Fruit fly (Drosophila melanogaster): ENCODE results near the gene Reepl1.

Gene Reepl1

DNA sequence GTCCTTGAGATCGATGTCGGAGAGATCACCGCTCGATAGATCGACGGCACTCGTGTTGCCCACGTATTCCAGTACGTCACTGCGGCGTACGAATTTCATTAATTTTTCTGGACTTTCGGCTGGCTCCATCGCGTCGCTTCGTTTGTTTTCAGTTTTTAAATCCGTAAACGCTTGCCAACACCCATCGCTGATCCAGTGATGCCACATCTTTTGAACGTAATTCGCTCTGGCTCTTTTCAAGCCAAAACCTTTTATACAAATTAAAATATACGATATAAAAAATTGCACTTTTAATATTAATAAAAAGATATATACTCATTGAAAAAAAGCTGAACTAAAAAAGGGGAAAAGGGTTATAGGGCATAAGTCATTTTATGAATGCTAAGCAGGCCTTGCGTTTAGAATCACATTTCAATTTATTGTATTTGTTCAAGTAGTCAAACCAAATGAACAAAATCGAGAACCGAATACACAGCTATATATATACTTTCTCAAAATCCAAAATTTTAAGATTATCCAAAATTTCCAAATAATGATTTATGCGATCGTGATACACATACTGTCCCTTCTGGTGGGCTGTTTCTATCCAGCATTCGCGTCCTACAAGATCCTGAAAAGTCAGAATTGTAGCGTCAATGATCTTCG, at the start of gene Reepl1, which contains the start of gene Kmn1:
Gene Reepl1 (plus strand): TSS at position 438 of the 645 bp plus-strand sequence.
Gene Kmn1 (minus strand): TSS at position 173 of the 645 bp plus-strand sequence.
- no peak for TF ChIP-seq CG17801 (GFP tag; optimal IDR thresholded peaks at IDR 0.05; ENCODE audit: partially characterized antibody)

dm6 chrX:11523921-11524320, 48.6 kb upstream of the Reepl1 start:
- peak; percentile 80 for TF ChIP-seq CG17801 (GFP tag; optimal IDR thresholded peaks at IDR 0.05; ENCODE audit: partially characterized antibody)

DNA sequence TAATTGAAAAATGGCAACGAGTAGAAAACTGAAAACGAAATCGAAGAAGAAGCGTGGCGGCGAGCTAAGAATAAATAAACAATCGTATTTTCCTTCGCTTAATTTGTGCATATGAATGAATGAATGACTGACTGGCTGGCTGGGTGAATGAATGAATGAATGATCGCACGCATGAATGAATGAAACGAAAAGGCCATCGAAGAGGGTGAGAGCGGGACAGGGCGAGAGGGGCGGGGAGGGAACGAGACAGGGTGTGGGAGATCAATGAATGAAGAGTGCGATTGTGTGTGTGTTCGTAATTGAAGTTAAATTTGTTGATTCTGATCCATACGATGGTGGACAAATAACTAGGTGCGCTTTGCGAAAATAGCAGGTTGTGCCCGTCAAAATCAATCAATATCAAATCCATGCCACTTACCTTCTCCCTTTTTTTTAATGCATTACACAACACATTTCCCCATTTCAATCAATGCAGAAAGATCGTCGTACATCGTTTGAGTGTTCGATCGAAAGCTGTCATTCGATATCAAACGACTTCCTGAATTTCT, 45.3 kb upstream of the Reepl1 start:
- TF ChIP-seq CG17801 (GFP tag; optimal IDR thresholded peaks at IDR 0.05; ENCODE audit: partially characterized antibody): no peak

- peak; percentile 14 for TF ChIP-seq CG17801 (GFP tag; optimal IDR thresholded peaks at IDR 0.05; ENCODE audit: partially characterized antibody)
Observed at dm6 chrX:11528026-11528702, 44.3 kb upstream of the Reepl1 start.

- no peak for TF ChIP-seq CG17801 (GFP tag; optimal IDR thresholded peaks at IDR 0.05; ENCODE audit: partially characterized antibody)
Observed at dm6 chrX:11531245-11531644, 41.3 kb upstream of the Reepl1 start.

DNA sequence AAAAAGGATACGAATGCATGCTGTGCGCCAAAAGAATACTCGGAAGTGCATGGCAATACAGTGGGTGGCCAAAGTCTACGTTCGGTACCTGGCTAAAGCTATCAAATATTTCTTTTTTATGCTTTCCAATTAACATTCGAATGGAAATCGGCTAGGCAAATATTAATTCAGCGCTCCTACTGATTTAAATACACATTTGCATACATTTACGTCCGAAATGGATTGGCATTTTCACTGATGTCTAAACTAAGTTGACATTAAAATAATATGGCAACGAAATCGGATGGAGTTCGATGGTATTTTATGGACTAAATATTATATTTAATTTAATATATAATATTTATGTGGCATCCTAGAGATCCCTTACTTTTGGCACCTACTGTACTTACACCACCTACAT, 30.0 kb upstream of the Reepl1 start:
- TF ChIP-seq CG17801 (GFP tag; optimal IDR thresholded peaks at IDR 0.05; ENCODE audit: partially characterized antibody): no peak

- no peak for TF ChIP-seq CG17801 (GFP tag; optimal IDR thresholded peaks at IDR 0.05; ENCODE audit: partially characterized antibody)
Observed at dm6 chrX:11543318-11543717, 29.2 kb upstream of the Reepl1 start.

DNA sequence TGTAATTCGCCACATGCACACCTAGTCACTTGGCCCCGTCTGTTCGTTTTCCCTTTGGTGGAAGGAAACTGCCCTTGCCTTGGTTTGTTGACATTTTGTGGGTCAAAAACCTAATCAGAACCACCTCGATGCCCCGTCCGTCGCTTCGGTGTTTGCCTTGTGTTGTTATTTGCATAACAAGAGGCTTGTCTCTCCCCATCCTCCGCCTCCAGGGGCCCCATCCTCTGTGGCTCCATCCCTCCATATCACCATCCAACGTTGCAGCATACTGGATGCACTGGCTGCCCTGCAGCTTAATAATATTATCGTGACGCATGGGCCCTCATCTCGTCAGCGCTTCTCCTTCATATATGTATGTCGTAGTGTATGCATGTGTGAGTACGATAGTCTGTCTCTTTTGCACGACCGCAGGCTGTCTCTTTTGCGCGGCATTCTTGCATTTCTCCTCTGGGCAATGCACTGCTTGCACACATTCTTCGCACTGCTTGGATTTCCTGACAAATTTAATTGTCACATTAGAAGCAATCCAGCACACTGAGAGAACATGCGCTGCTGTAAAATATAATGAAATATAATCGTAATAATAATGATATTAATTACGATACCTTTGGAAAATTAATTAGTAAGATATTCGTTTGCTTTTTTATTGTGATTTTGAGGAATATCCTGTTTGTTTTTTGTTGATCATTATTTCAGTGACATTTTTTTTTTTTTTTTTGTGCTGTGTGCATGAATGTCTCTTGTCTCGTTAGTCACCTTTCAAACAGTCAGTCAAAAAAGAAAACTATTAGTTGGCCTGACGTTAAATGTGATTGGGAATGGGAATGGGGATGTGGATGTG, 28.2 kb upstream of the Reepl1 start:
- TF ChIP-seq CG17801 (GFP tag; optimal IDR thresholded peaks at IDR 0.05; ENCODE audit: partially characterized antibody): no peak

dm6 chrX:11544951-11545426, 27.5 kb upstream of the Reepl1 start:
- TF ChIP-seq CG17801 (GFP tag; optimal IDR thresholded peaks at IDR 0.05; ENCODE audit: partially characterized antibody): no peak

DNA sequence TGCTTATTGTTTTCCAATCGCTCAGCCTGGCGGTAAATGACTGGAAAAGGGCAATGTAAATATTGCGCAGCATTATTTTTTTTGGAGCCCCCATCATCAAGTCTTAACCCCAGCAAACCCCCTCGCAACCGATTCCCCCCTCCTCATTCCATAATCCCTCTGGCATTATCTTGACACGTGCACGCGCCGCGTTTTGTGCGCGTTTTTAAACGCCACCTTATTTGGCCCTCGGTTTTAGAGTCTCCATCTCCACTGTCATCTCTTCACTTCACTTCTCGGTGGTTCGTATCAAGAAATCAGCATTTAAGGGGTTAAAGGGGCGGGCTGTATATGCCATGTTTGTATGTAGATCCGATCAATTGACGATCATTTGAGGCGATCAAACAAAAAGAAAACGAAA, 25.6 kb upstream of the Reepl1 start:
- TF ChIP-seq CG17801 (GFP tag; optimal IDR thresholded peaks at IDR 0.05; ENCODE audit: partially characterized antibody): no peak

dm6 chrX:11548701-11549100, 23.8 kb upstream of the Reepl1 start:
- TF ChIP-seq CG17801 (GFP tag; optimal IDR thresholded peaks at IDR 0.05; ENCODE audit: partially characterized antibody): no peak

DNA sequence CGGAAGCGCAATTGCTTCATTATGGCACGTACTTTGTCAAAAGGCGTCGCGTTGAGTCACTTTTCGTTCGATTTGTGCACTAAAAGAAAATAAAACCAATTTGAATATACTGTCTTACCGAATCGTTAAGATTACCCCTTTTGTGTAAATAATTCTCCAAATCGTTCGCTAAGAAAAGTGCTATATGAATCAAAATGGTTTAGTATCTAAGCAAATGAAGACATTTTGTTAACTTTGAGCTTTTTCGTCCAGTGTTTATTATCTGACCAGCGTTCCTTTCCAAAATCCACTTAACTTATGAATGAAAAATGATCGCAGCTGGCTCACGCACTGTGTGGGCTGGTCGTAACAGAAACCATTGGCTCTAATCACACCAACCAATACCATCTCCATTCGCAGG, 22.4 kb upstream of the Reepl1 start:
- TF ChIP-seq CG17801 (GFP tag; optimal IDR thresholded peaks at IDR 0.05; ENCODE audit: partially characterized antibody): peak; percentile 55

- peak; percentile 17 for TF ChIP-seq CG17801 (GFP tag; optimal IDR thresholded peaks at IDR 0.05; ENCODE audit: partially characterized antibody)
Observed at dm6 chrX:11555070-11555469, 17.4 kb upstream of the Reepl1 start.

DNA sequence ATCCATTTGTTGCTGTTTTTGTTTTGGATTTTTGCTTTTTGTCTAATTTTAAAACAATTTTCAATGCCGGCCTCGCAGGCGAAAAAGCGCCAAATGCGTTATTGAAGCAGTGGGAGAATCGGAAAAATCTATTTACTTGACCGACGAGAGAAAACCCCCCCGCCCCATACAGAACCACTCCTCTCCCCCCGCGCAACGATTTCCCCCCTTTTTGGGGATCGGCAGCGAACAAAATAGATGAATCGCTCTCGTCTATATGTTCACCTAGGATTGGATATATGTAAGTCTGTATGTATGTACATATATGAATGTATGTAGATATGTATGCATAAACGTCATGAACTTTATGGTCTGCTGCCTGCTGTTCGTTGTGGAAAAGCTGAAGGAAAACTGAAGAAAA, 15.7 kb upstream of the Reepl1 start:
- TF ChIP-seq CG17801 (GFP tag; optimal IDR thresholded peaks at IDR 0.05; ENCODE audit: partially characterized antibody): no peak

dm6 chrX:11558389-11558908, 14.1 kb upstream of the Reepl1 start, which contains the start of gene CG1572:
CG1572 (minus strand) TSS chrX:11558654.
- peak; percentile 36 for TF ChIP-seq CG17801 (GFP tag; optimal IDR thresholded peaks at IDR 0.05; ENCODE audit: partially characterized antibody)
